Worm (Caenorhabditis elegans) whole organism, mixed stage, embryonic: ENCODE results near the gene M199.9.

Experiments
- lsy-2 ChIP-seq: fragments of 150-350 bp; optimal IDR thresholded peaks from 2 replicates; lab custom pipeline; 2014; ENCODE audit warnings: missing biosample characterization, missing genetic modification characterization
- mls-2 ChIP-seq: sonication (generic microtip); optimal IDR thresholded peaks from 2 replicates; lab custom pipeline; 2016; ENCODE audit warnings: mild to moderate bottlenecking, missing genetic modification characterization, moderate library complexity, missing compliant biosample characterization
- nhr-28 ChIP-seq: fragments of 150-350 bp; optimal IDR thresholded peaks from 2 replicates; lab custom pipeline; 2014; ENCODE audit warnings: missing biosample characterization, missing genetic modification characterization
- nhr-76 ChIP-seq: sonication (generic microtip); optimal IDR thresholded peaks from 2 replicates; lab custom pipeline; 2017; ENCODE audit warnings: missing biosample characterization, missing genetic modification characterization
- unc-120 ChIP-seq: sonication (generic microtip); optimal IDR thresholded peaks from 2 replicates; lab custom pipeline; 2017; ENCODE audit warnings: missing genetic modification characterization, missing compliant biosample characterization; ENCODE audit not compliant: poor library complexity, severe bottlenecking
- unc-62 ChIP-seq: fragments of 150-350 bp; optimal IDR thresholded peaks from 2 replicates; lab custom pipeline; 2014; ENCODE audit warnings: missing biosample characterization, missing genetic modification reagents, missing genetic modification characterization
- ztf-11 ChIP-seq: fragments of 150-350 bp; optimal IDR thresholded peaks from 2 replicates; lab custom pipeline; 2014; ENCODE audit warnings: missing biosample characterization, missing genetic modification characterization

ce11 chrIV:15107218-15107617 is 20.4 kb downstream of the M199.9 start:
- TF ChIP-seq ztf-11 (tag; lab: Kevin White, UChicago) (no peak), mls-2 (tag; lab: Kevin White, UChicago) (no peak), nhr-28 (tag; lab: Kevin White, UChicago) (no peak), lsy-2 (tag; lab: Kevin White, UChicago) (no peak), nhr-76 (tag; lab: Kevin White, UChicago) (no peak), unc-120 (tag; lab: Kevin White, UChicago) (no peak), unc-62 (GFP tag; lab: Kevin White, UChicago) (no peak)
